Fruit fly (Drosophila melanogaster): ENCODE measurements around the gene bocks.

The bocks gene

DNA sequence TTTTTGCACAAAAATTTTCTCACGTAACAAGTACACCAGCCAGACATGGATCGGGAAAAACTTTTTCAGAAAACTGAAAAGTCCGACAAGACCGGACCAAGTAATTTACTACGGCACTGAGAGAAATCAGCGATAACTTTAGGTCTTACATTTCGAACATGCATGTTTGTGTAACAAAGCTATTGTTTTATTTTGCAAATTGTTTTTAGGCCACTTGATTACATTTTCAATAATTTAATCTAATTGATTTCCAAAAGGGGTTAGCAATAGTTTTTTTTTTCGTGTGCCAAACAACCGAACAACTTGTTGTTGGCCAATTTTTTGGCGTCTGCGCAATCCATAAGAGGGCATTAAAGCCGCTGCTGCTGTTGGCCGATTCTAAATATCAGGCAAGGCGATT is 22.3 kb upstream of the bocks start (continued):
- TF ChIP-seq lilli (GFP tag; optimal IDR thresholded peaks at IDR 0.05) (peak; percentile 81), br (optimal IDR thresholded peaks at IDR 0.05) (no peak), H2.0 (GFP tag; IDR thresholded peaks at IDR 0.05) (peak; percentile 31; the same call in 1 of the 2 replicates), ERR (GFP tag; optimal IDR thresholded peaks at IDR 0.05) (peak; percentile 24), btn (GFP tag; optimal IDR thresholded peaks at IDR 0.05) (no peak), CG17359 (tag; optimal IDR thresholded peaks at IDR 0.05) (peak; percentile 71), ttk (GFP tag; IDR thresholded peaks at IDR 0.05) (peak; percentile 59), luna (GFP tag; optimal IDR thresholded peaks at IDR 0.05) (no peak), D19B (GFP tag; optimal IDR thresholded peaks at IDR 0.05) (peak; percentile 32), CG1832 (GFP tag; optimal IDR thresholded peaks at IDR 0.05) (no peak), sens (GFP tag) (peak; percentile 95), CG7963 (GFP tag; IDR thresholded peaks at IDR 0.05; ENCODE audit: partially characterized antibody) (no peak), Aef1 (GFP tag; IDR thresholded peaks at IDR 0.05) (peak; percentile 53), hkb (optimal IDR thresholded peaks at IDR 0.05) (no peak), hkb (GFP tag; IDR thresholded peaks at IDR 0.05) (peak; percentile 86), hb (GFP tag; IDR thresholded peaks at IDR 0.05; ENCODE audit: partially characterized antibody) (no peak), CG14014 (GFP tag; IDR thresholded peaks at IDR 0.05) (peak; percentile 67; the same call in 1 of the 2 replicates), CG13894 (tag; optimal IDR thresholded peaks at IDR 0.05) (peak; percentile 37), CG4820 (GFP tag; optimal IDR thresholded peaks at IDR 0.05) (peak; percentile 62), CG9876 (GFP tag; optimal IDR thresholded peaks at IDR 0.05) (no peak), psq (GFP tag; optimal IDR thresholded peaks at IDR 0.05) (no peak), z (GFP tag; IDR thresholded peaks at IDR 0.05) (no peak), cg (GFP tag; optimal IDR thresholded peaks at IDR 0.05) (no peak), Lpt (GFP tag; optimal IDR thresholded peaks at IDR 0.05) (no peak), nau (GFP tag; optimal IDR thresholded peaks at IDR 0.05) (peak; percentile 18), Camta (GFP tag; optimal IDR thresholded peaks at IDR 0.05) (peak; percentile 62), CG17361 (GFP tag; IDR thresholded peaks at IDR 0.05) (peak; percentile 48; the same call in 1 of the 3 replicates), GATAe (GFP tag; conservative IDR thresholded peaks at IDR 0.05) (no peak), CG12744 (GFP tag; optimal IDR thresholded peaks at IDR 0.05) (peak; percentile 12), phol (tag; optimal IDR thresholded peaks at IDR 0.05) (peak; percentile 59), Dfd (GFP tag; optimal IDR thresholded peaks at IDR 0.05) (no peak), esg (GFP tag; conservative IDR thresholded peaks at IDR 0.05) (peak; percentile 57), Max (GFP tag; optimal IDR thresholded peaks at IDR 0.05) (peak; percentile 46), CG12659 (GFP tag; optimal IDR thresholded peaks at IDR 0.05) (peak; percentile 10), CG1647 (GFP tag; optimal IDR thresholded peaks at IDR 0.05) (peak; percentile 21), unc-4 (GFP tag; IDR thresholded peaks at IDR 0.05; ENCODE audit: partially characterized antibody) (no peak), CG2889 (GFP tag; IDR thresholded peaks at IDR 0.05) (0 out of 3 replicates have a peak, but pooled peaks have one; percentile 27), CG31224 (GFP tag; IDR thresholded peaks at IDR 0.05) (peak; percentile 19; the same call in 1 of the 2 replicates), Hr3 (GFP tag; optimal IDR thresholded peaks at IDR 0.05) (peak; percentile 45), Sry-β (GFP tag; optimal IDR thresholded peaks at IDR 0.05) (no peak), Meics (GFP tag; optimal IDR thresholded peaks at IDR 0.05) (peak; percentile 69), nerfin-1 (tag; optimal IDR thresholded peaks at IDR 0.05) (peak; percentile 13), pita (GFP tag; optimal IDR thresholded peaks at IDR 0.05) (no peak), CG10366 (GFP tag; IDR thresholded peaks at IDR 0.05) (peak; percentile 59; the same call in 1 of the 2 replicates), Ptx1 (GFP tag; IDR thresholded peaks at IDR 0.05) (peak; percentile 70), pnt (GFP tag; optimal IDR thresholded peaks at IDR 0.05) (peak; percentile 31), CG9215 (GFP tag; IDR thresholded peaks at IDR 0.05) (peak; percentile 32; the same call in 1 of the 2 replicates), CG3995 (GFP tag; optimal IDR thresholded peaks at IDR 0.05) (no peak), gcm (GFP tag; optimal IDR thresholded peaks at IDR 0.05) (no peak), salm (tag; optimal IDR thresholded peaks at IDR 0.05) (no peak), Rfx (GFP tag; IDR thresholded peaks at IDR 0.05) (peak; percentile 70), Dad (GFP tag; optimal IDR thresholded peaks at IDR 0.05) (peak; percentile 59)

All from whole organism, embryonic.